Fruit fly (Drosophila melanogaster): ENCODE data around the gene Past1.

Past1 gene

dm6 chr3R:12691422-12692101 is 5.6 kb upstream of the Past1 start, which contains the start of gene Arp1:
Arp1 (plus strand) TSS chr3R:12691743.
- no peak for TF ChIP-seq CG12155 (GFP tag; optimal IDR thresholded peaks at IDR 0.05)
- peak; percentile 9; the same call in 1 of the 2 replicates for TF ChIP-seq amos (GFP tag; IDR thresholded peaks at IDR 0.05; ENCODE audit: partially characterized antibody)
- TF ChIP-seq CG16863 (GFP tag; optimal IDR thresholded peaks at IDR 0.05): no peak
- peak; percentile 65 for TF ChIP-seq CTCF (GFP tag; optimal IDR thresholded peaks at IDR 0.05)
- TF ChIP-seq gfzf (GFP tag; optimal IDR thresholded peaks at IDR 0.05): peak; percentile 82
- TF ChIP-seq CG42726 (GFP tag; IDR thresholded peaks at IDR 0.05; ENCODE audit: partially characterized antibody): 0 out of 2 replicates have a peak, but pooled peaks have one; percentile 5
- no peak for TF ChIP-seq Scr (GFP tag; IDR thresholded peaks at IDR 0.05; ENCODE audit: partially characterized antibody)
- no peak for TF ChIP-seq CHES-1-like (GFP tag; optimal IDR thresholded peaks at IDR 0.05)
- TF ChIP-seq hb (GFP tag; IDR thresholded peaks at IDR 0.05; ENCODE audit: partially characterized antibody): no peak
- TF ChIP-seq Pdp1 (GFP tag; optimal IDR thresholded peaks at IDR 0.05): peak in 1 of 2 experiments; percentile 41
- TF ChIP-seq CG30020 (tag; optimal IDR thresholded peaks at IDR 0.05): peak; percentile 28
- no peak for TF ChIP-seq inv (GFP tag; IDR thresholded peaks at IDR 0.05; ENCODE audit: partially characterized antibody)
- peak; percentile 50 for TF ChIP-seq Atf3 (GFP tag; optimal IDR thresholded peaks at IDR 0.05)
- TF ChIP-seq phol (tag; optimal IDR thresholded peaks at IDR 0.05): peak; percentile 44
- no peak for TF ChIP-seq Sry-δ (GFP tag; optimal IDR thresholded peaks at IDR 0.05)
- peak; percentile 39 for TF ChIP-seq nmo (GFP tag; optimal IDR thresholded peaks at IDR 0.05)
- TF ChIP-seq CoRest (tag; optimal IDR thresholded peaks at IDR 0.05): peak; percentile 14
- TF ChIP-seq Dp (GFP tag; optimal IDR thresholded peaks at IDR 0.05): peak; percentile 30
- no peak for TF ChIP-seq ci (GFP tag; IDR thresholded peaks at IDR 0.05)
- peak; percentile 13 for TF ChIP-seq gsb-n (tag; optimal IDR thresholded peaks at IDR 0.05)
- peak; percentile 33 for TF ChIP-seq Dek (tag; optimal IDR thresholded peaks at IDR 0.05)
- TF ChIP-seq CG10274 (GFP tag; optimal IDR thresholded peaks at IDR 0.05): no peak
- no peak for TF ChIP-seq CG2875 (GFP tag; optimal IDR thresholded peaks at IDR 0.05)
- TF ChIP-seq Ets97D (GFP tag; optimal IDR thresholded peaks at IDR 0.05): peak; percentile 2
- no peak for TF ChIP-seq zen2 (GFP tag; IDR thresholded peaks at IDR 0.05; ENCODE audit: partially characterized antibody)
- peak; percentile 42 for TF ChIP-seq sug (tag; optimal IDR thresholded peaks at IDR 0.05)
- peak; percentile 23; the same call in 1 of the 2 replicates for TF ChIP-seq CG13287 (GFP tag; IDR thresholded peaks at IDR 0.05; ENCODE audit: partially characterized antibody)
- peak; percentile 59 for TF ChIP-seq pzg (GFP tag; optimal IDR thresholded peaks at IDR 0.05)
- peak; percentile 78 for TF ChIP-seq CG9797 (GFP tag; optimal IDR thresholded peaks at IDR 0.05)
- TF ChIP-seq dmrt99B (tag; optimal IDR thresholded peaks at IDR 0.05): no peak
- peak; percentile 50 for TF ChIP-seq trem (tag; optimal IDR thresholded peaks at IDR 0.05)
- peak; percentile 49; the same call in 1 of the 3 replicates for TF ChIP-seq knrl (GFP tag; IDR thresholded peaks at IDR 0.05; ENCODE audit: partially characterized antibody)
- TF ChIP-seq Abd-B (GFP tag; optimal IDR thresholded peaks at IDR 0.05): peak; percentile 34
- TF ChIP-seq Med (GFP tag): peak; percentile 8
- TF ChIP-seq dpn (GFP tag; optimal IDR thresholded peaks at IDR 0.05): no peak
- TF ChIP-seq MESR4 (GFP tag; optimal IDR thresholded peaks at IDR 0.05): peak; percentile 89
- TF ChIP-seq lab (GFP tag; optimal IDR thresholded peaks at IDR 0.05): no peak
- TF ChIP-seq CG15514 (GFP tag; optimal IDR thresholded peaks at IDR 0.05): no peak
- TF ChIP-seq BEAF-32 (GFP tag; optimal IDR thresholded peaks at IDR 0.05): peak; percentile 35
- peak; percentile 7 for TF ChIP-seq CG2116 (GFP tag; optimal IDR thresholded peaks at IDR 0.05)
- peak; percentile 15 for TF ChIP-seq CG3995 (GFP tag; optimal IDR thresholded peaks at IDR 0.05)
- no peak for TF ChIP-seq Rx (GFP tag; IDR thresholded peaks at IDR 0.05)
- TF ChIP-seq CG15601 (tag; optimal IDR thresholded peaks at IDR 0.05): peak; percentile 59
- no peak for TF ChIP-seq CG33213 (GFP tag; optimal IDR thresholded peaks at IDR 0.05)
- peak; percentile 81 for TF ChIP-seq Lhr (GFP tag; optimal IDR thresholded peaks at IDR 0.05)
- TF ChIP-seq pita (GFP tag; optimal IDR thresholded peaks at IDR 0.05): peak; percentile 52
- peak; percentile 37 for TF ChIP-seq CG10267 (tag; optimal IDR thresholded peaks at IDR 0.05)

All from whole organism, embryonic.